Fruit fly (Drosophila melanogaster): ENCODE measurements around the gene Task7.

Task7 gene

DNA sequence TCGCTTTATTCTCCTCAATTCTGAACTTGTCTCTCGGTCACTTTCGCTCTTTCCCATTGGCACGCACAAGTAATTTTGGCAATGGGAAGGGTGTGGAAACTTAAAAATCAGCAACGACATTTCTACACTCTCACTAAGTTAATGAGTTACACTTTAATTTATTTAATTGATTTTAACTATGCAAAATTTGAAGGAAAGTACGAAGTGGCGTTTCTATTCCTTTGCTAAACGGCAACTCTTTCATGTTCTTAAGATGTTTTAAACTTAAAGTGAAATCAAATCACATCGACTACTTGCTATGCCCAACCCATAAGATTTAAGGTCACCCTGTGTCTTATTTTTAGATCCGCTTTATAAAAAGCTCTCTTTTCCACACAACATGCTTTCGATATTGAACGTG lies 41.7 kb downstream of the Task7 start (continued):
- TF ChIP-seq CG4854 (GFP tag; optimal IDR thresholded peaks at IDR 0.05) (peak; percentile 1), fd64A (GFP tag; optimal IDR thresholded peaks at IDR 0.05) (no peak), CG11696 (GFP tag; IDR thresholded peaks at IDR 0.05) (peak; percentile 29; the same call in 1 of the 2 replicates), B-H2 (GFP tag; optimal IDR thresholded peaks at IDR 0.05) (no peak), pzg (GFP tag; optimal IDR thresholded peaks at IDR 0.05) (no peak), ERR (GFP tag; optimal IDR thresholded peaks at IDR 0.05) (peak; percentile 48), D19A (tag; optimal IDR thresholded peaks at IDR 0.05) (peak; percentile 97), Bdp1 (GFP tag; optimal IDR thresholded peaks at IDR 0.05) (no peak), Lim3 (GFP tag; IDR thresholded peaks at IDR 0.05) (no peak), CrebB (tag; optimal IDR thresholded peaks at IDR 0.05) (no peak), Lhr (GFP tag; optimal IDR thresholded peaks at IDR 0.05) (no peak), NK7.1 (GFP tag; optimal IDR thresholded peaks at IDR 0.05) (no peak), Drgx (GFP tag; IDR thresholded peaks at IDR 0.05) (peak; percentile 44; the same call in 1 of the 2 replicates), CG2120 (GFP tag; optimal IDR thresholded peaks at IDR 0.05) (peak; percentile 77), exex (tag; optimal IDR thresholded peaks at IDR 0.05) (no peak), CG9797 (GFP tag; optimal IDR thresholded peaks at IDR 0.05) (no peak), CG43689 (GFP tag; IDR thresholded peaks at IDR 0.05) (peak; percentile 48; the same call in 1 of the 2 replicates), CTCF (GFP tag; optimal IDR thresholded peaks at IDR 0.05) (no peak), sr (GFP tag; IDR thresholded peaks at IDR 0.05) (no peak), Ssrp (tag; optimal IDR thresholded peaks at IDR 0.05) (no peak), Bteb2 (GFP tag; optimal IDR thresholded peaks at IDR 0.05) (peak; percentile 61), toy (GFP tag; IDR thresholded peaks at IDR 0.05) (no peak), fru (optimal IDR thresholded peaks at IDR 0.05) (no peak), luna (GFP tag; optimal IDR thresholded peaks at IDR 0.05) (no peak), zen2 (GFP tag; IDR thresholded peaks at IDR 0.05; ENCODE audit: partially characterized antibody) (no peak), CG11723 (GFP tag; optimal IDR thresholded peaks at IDR 0.05) (peak; percentile 5), CG10321 (GFP tag; IDR thresholded peaks at IDR 0.05) (no peak), Blimp-1 (GFP tag; optimal IDR thresholded peaks at IDR 0.05) (peak; percentile 33), inv (GFP tag; IDR thresholded peaks at IDR 0.05; ENCODE audit: partially characterized antibody) (no peak), Doc3 (GFP tag; IDR thresholded peaks at IDR 0.05; ENCODE audit: partially characterized antibody) (no peak), slp2 (GFP tag; optimal IDR thresholded peaks at IDR 0.05) (peak; percentile 12), CG15696 (tag; optimal IDR thresholded peaks at IDR 0.05) (no peak), CG7271 (tag; optimal IDR thresholded peaks at IDR 0.05) (no peak), btn (GFP tag; optimal IDR thresholded peaks at IDR 0.05) (no peak), slou (GFP tag; optimal IDR thresholded peaks at IDR 0.05) (peak; percentile 5), Hr39 (optimal IDR thresholded peaks at IDR 0.05) (no peak), Dip2 (GFP tag; IDR thresholded peaks at IDR 0.05) (no peak), schlank (tag; optimal IDR thresholded peaks at IDR 0.05) (no peak), CG9437 (GFP tag; optimal IDR thresholded peaks at IDR 0.05) (peak; percentile 11), CG15479 (GFP tag; optimal IDR thresholded peaks at IDR 0.05) (no peak), CG4820 (GFP tag; optimal IDR thresholded peaks at IDR 0.05) (no peak), Hr78 (GFP tag; optimal IDR thresholded peaks at IDR 0.05) (no peak), run (tag; optimal IDR thresholded peaks at IDR 0.05) (no peak), Ets65A (GFP tag) (no peak), aop (GFP tag; IDR thresholded peaks at IDR 0.05) (no peak), CG17385 (GFP tag; optimal IDR thresholded peaks at IDR 0.05) (peak; percentile 51), dmrt11E (tag; optimal IDR thresholded peaks at IDR 0.05) (no peak), Rfx (GFP tag; IDR thresholded peaks at IDR 0.05) (peak; percentile 81; the same call in 1 of the 2 replicates), CG9215 (GFP tag; IDR thresholded peaks at IDR 0.05) (peak; percentile 36; the same call in 1 of the 2 replicates), wdn (GFP tag; IDR thresholded peaks at IDR 0.05) (no peak), CG8924 (tag; optimal IDR thresholded peaks at IDR 0.05) (peak; percentile 67), ewg (GFP tag; optimal IDR thresholded peaks at IDR 0.05) (no peak), CG9609 (GFP tag; optimal IDR thresholded peaks at IDR 0.05) (no peak)

All from whole organism, embryonic.